Fruit fly (Drosophila melanogaster): Measurements from ENCODE around the gene CG42467.

The CG42467 gene

dm6 chr2L:3656667-3657066, 44.4 kb upstream of the CG42467 start, which contains the start of gene for:
TSS of gene for (minus strand) at chr2L:3656953.
- TF ChIP-seq psq (GFP tag; optimal IDR thresholded peaks at IDR 0.05) (no peak), dsf (GFP tag; optimal IDR thresholded peaks at IDR 0.05; ENCODE audit: borderline replicate concordance) (no peak), Abd-B (GFP tag; optimal IDR thresholded peaks at IDR 0.05) (no peak), fru (GFP tag; optimal IDR thresholded peaks at IDR 0.05) (peak; percentile 14), Jra (GFP tag; optimal IDR thresholded peaks at IDR 0.05) (no peak), Dif (GFP tag; optimal IDR thresholded peaks at IDR 0.05; ENCODE audit: partially characterized antibody) (no peak)

DNA sequence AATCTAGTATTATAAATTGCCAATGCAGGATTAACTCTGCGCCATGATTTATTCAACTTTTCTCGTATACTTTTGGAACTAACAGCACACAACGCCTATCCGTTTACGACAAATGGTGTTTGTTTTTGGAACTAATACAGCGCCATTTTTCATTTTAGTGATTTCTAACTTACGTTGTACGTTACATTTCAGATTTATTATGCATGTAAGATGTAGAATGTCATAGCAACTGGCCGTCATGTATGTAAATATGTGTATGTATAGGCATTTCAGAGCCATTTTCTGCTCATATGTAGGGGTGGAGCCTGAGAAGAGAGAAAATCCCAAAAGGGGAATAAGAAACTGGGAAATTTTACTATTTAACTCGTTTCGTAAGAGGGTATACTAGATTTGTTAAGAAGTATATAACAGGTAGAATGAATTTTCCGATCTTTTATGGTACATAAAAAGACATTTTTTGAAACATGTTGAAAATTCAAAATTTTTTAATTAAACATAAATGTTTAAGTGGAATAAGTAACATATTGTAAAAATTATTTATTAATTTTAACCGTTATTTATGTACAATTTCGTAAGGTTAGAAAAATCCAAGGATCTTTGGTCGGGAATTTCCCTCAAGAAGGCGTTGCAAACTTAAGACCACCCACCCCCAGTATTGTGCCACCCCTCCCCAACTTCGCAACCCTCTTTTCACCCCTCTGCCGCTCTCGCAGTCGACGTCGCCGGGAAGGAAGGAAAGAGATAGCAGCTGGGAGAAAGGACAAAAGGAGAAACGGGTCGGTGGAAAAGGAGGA, 43.5 kb upstream of the CG42467 start:
- TF ChIP-seq ey (GFP tag; optimal IDR thresholded peaks at IDR 0.05) (peak; percentile 43), psq (GFP tag; optimal IDR thresholded peaks at IDR 0.05) (no peak), fru (GFP tag; optimal IDR thresholded peaks at IDR 0.05) (peak; percentile 33), GATAd (GFP tag; optimal IDR thresholded peaks at IDR 0.05) (no peak), CG32264 (GFP tag; optimal IDR thresholded peaks at IDR 0.05) (no peak), CG9705 (GFP tag; optimal IDR thresholded peaks at IDR 0.05) (no peak), br (GFP tag; optimal IDR thresholded peaks at IDR 0.05) (no peak), sv (GFP tag; optimal IDR thresholded peaks at IDR 0.05) (no peak), foxo (GFP tag; optimal IDR thresholded peaks at IDR 0.05) (peak in 1 of 2 experiments; percentile 63), tai (GFP tag; optimal IDR thresholded peaks at IDR 0.05) (peak; percentile 46), Sp1 (GFP tag; optimal IDR thresholded peaks at IDR 0.05) (no peak), CrebA (GFP tag; optimal IDR thresholded peaks at IDR 0.05; ENCODE audit: borderline replicate concordance) (peak; percentile 60), Hnf4 (GFP tag; optimal IDR thresholded peaks at IDR 0.05) (peak; percentile 26), Vsx2 (GFP tag; optimal IDR thresholded peaks at IDR 0.05; ENCODE audit: partially characterized antibody) (no peak), Dfd (GFP tag; optimal IDR thresholded peaks at IDR 0.05) (no peak), Myc (optimal IDR thresholded peaks at IDR 0.05) (peak; percentile 90), Hr78 (GFP tag; optimal IDR thresholded peaks at IDR 0.05) (no peak), usp (GFP tag; optimal IDR thresholded peaks at IDR 0.05) (no peak), Abd-B (GFP tag; optimal IDR thresholded peaks at IDR 0.05) (no peak), brk (GFP tag; optimal IDR thresholded peaks at IDR 0.05) (peak; percentile 19), dl (GFP tag; optimal IDR thresholded peaks at IDR 0.05; ENCODE audit: insufficient read depth in 1 of 2, partially characterized antibody in 2 of 2) (no peak), Hr83 (GFP tag; optimal IDR thresholded peaks at IDR 0.05; ENCODE audit: poor library complexity, severe bottlenecking) (no peak), Dif (GFP tag; optimal IDR thresholded peaks at IDR 0.05; ENCODE audit: partially characterized antibody) (no peak), woc (GFP tag; optimal IDR thresholded peaks at IDR 0.05) (no peak), rgr (GFP tag; optimal IDR thresholded peaks at IDR 0.05) (peak; percentile 34), jim (GFP tag; optimal IDR thresholded peaks at IDR 0.05) (no peak), dsf (GFP tag; optimal IDR thresholded peaks at IDR 0.05; ENCODE audit: borderline replicate concordance) (no peak), HLH106 (tag; optimal IDR thresholded peaks at IDR 0.05) (peak; percentile 50), lola (GFP tag; optimal IDR thresholded peaks at IDR 0.05) (no peak), sage (GFP tag; optimal IDR thresholded peaks at IDR 0.05) (no peak), Mio (GFP tag; optimal IDR thresholded peaks at IDR 0.05) (no peak), dmrt93B (GFP tag; optimal IDR thresholded peaks at IDR 0.05) (peak; percentile 26), h (GFP tag; optimal IDR thresholded peaks at IDR 0.05) (peak; percentile 45), N (GFP tag; optimal IDR thresholded peaks at IDR 0.05) (no peak), pan (optimal IDR thresholded peaks at IDR 0.05) (no peak), OdsH (GFP tag; optimal IDR thresholded peaks at IDR 0.05) (peak; percentile 7), Rel (GFP tag; optimal IDR thresholded peaks at IDR 0.05) (no peak), Rel (tag; optimal IDR thresholded peaks at IDR 0.05) (no peak), Jra (GFP tag; optimal IDR thresholded peaks at IDR 0.05) (no peak)

All from whole organism, wandering third instar larva.